Fruit fly (Drosophila melanogaster) whole organism, embryonic: Measurements from ENCODE around the gene Kyat.
A peak's percentile ranks its signal among the peaks of the same experiment; 100 is the strongest.

Experiments used
- ATbp ChIP-seq: fragments of 200-800 bp; sonication (Bioruptor generic); optimal IDR thresholded peaks from 2 replicates; lab custom pipeline; 2017; ENCODE audit warnings: missing biosample characterization, mild to moderate bottlenecking, missing genetic modification characterization, missing genetic modification reagents
- Adf1 ChIP-seq: fragments of 200-800 bp; sonication (Bioruptor generic); IDR thresholded peaks from 2 replicates; pipeline ENCODE4 v1.3.6; 2022; ENCODE audit warnings: missing biosample characterization, missing genetic modification characterization
- Asciz ChIP-seq: fragments of 200-800 bp; sonication (Bioruptor generic); optimal IDR thresholded peaks from 2 replicates; lab custom pipeline; 2017; ENCODE audit warnings: missing biosample characterization, mild to moderate bottlenecking, missing genetic modification characterization, missing genetic modification reagents
- B-H1 ChIP-seq: fragments of 200-800 bp; sonication (Bioruptor generic); IDR thresholded peaks from 3 replicates; pipeline ENCODE4 v1.3.6; 2022; ENCODE audit warnings: missing biosample characterization, missing genetic modification characterization
- C15 ChIP-seq: fragments of 200-800 bp; sonication (Bioruptor generic); IDR thresholded peaks from 3 replicates; pipeline ENCODE4 v1.3.6; 2022; ENCODE audit warnings: missing biosample characterization, missing genetic modification characterization
- CG10431 ChIP-seq: fragments of 200-800 bp; sonication (Bioruptor generic); optimal IDR thresholded peaks from 3 replicates; lab custom pipeline; 2018; ENCODE audit warnings: missing biosample characterization, mild to moderate bottlenecking, missing genetic modification characterization
- CG11093 ChIP-seq: fragments of 200-800 bp; sonication (Bioruptor generic); IDR thresholded peaks from 3 replicates; pipeline ENCODE4 v1.3.6; 2022; ENCODE audit warnings: missing biosample characterization, missing genetic modification characterization
- CG14667 ChIP-seq: fragments of 200-800 bp; sonication (Bioruptor generic); IDR thresholded peaks from 2 replicates; pipeline ENCODE4 v1.3.6; 2022; ENCODE audit warnings: missing biosample characterization, missing genetic modification characterization
- CG14710 ChIP-seq: fragments of 200-800 bp; sonication (Bioruptor generic); optimal IDR thresholded peaks from 3 replicates; lab custom pipeline; 2019; ENCODE audit warnings: missing biosample characterization, mild to moderate bottlenecking, missing genetic modification characterization, moderate library complexity
- CG15269 ChIP-seq: fragments of 200-800 bp; sonication (Bioruptor generic); optimal IDR thresholded peaks from 2 replicates; lab custom pipeline; 2018; ENCODE audit warnings: missing biosample characterization, mild to moderate bottlenecking, missing genetic modification characterization, moderate library complexity
- CG15696 ChIP-seq: fragments of 200-800 bp; sonication (Bioruptor generic); optimal IDR thresholded peaks from 2 replicates; lab custom pipeline; 2019; ENCODE audit warnings: missing biosample characterization, mild to moderate bottlenecking, missing genetic modification characterization, moderate library complexity
- CG3065 ChIP-seq: fragments of 200-800 bp; sonication (Bioruptor generic); optimal IDR thresholded peaks from 2 replicates; lab custom pipeline; 2016; ENCODE audit warnings: missing biosample characterization, missing genetic modification characterization
- CG31441 ChIP-seq: fragments of 200-800 bp; sonication (Bioruptor generic); IDR thresholded peaks from 2 replicates; pipeline ENCODE4 v1.3.6; 2022; ENCODE audit warnings: missing biosample characterization, missing genetic modification characterization
- CG3838 ChIP-seq: fragments of 200-800 bp; sonication (Bioruptor generic); optimal IDR thresholded peaks from 3 replicates; lab custom pipeline; 2016; ENCODE audit warnings: missing biosample characterization, missing genetic modification characterization
- CG4360 ChIP-seq: fragments of 200-800 bp; sonication (Bioruptor generic); IDR thresholded peaks from 2 replicates; pipeline ENCODE4 v1.3.6; 2022; ENCODE audit warnings: missing biosample characterization, missing genetic modification characterization
- CG4617 ChIP-seq: fragments of 200-800 bp; sonication (Bioruptor generic); optimal IDR thresholded peaks from 3 replicates; lab custom pipeline; 2016; ENCODE audit warnings: missing biosample characterization, missing genetic modification characterization, borderline replicate concordance
- CG4707 ChIP-seq: fragments of 200-800 bp; sonication (Bioruptor generic); optimal IDR thresholded peaks from 2 replicates; lab custom pipeline; 2018; ENCODE audit warnings: missing biosample characterization, mild to moderate bottlenecking, missing genetic modification characterization, moderate library complexity
- CG5180 ChIP-seq: fragments of 200-800 bp; sonication (Bioruptor generic); optimal IDR thresholded peaks from 3 replicates; lab custom pipeline; 2017; ENCODE audit warnings: missing biosample characterization, missing genetic modification characterization, mild to moderate bottlenecking, moderate library complexity, missing genetic modification reagents
- CG6654 ChIP-seq: fragments of 200-800 bp; sonication (Bioruptor generic); optimal IDR thresholded peaks from 2 replicates; lab custom pipeline; 2017; ENCODE audit warnings: missing biosample characterization, mild to moderate bottlenecking, missing genetic modification characterization
- CG7357 ChIP-seq: fragments of 200-800 bp; sonication (Bioruptor generic); IDR thresholded peaks from 3 replicates; pipeline ENCODE4 v1.3.6; 2022; ENCODE audit warnings: missing biosample characterization, missing genetic modification characterization
- CG7372 ChIP-seq: fragments of 200-800 bp; sonication (Bioruptor generic); IDR thresholded peaks from 2 replicates; pipeline ENCODE4 v1.3.6; 2022; ENCODE audit warnings: missing biosample characterization, missing genetic modification characterization
- CG7987 ChIP-seq: fragments of 200-800 bp; sonication (Bioruptor generic); optimal IDR thresholded peaks from 2 replicates; lab custom pipeline; 2018; ENCODE audit warnings: missing biosample characterization, mild to moderate bottlenecking, missing genetic modification characterization, moderate library complexity
- CG9727 ChIP-seq: fragments of 200-800 bp; sonication (Bioruptor generic); optimal IDR thresholded peaks from 3 replicates; lab custom pipeline; 2017; ENCODE audit warnings: missing biosample characterization, mild to moderate bottlenecking, missing genetic modification characterization
- Ets97D ChIP-seq: fragments of 200-800 bp; sonication (Bioruptor generic); optimal IDR thresholded peaks from 3 replicates; lab custom pipeline; 2016; ENCODE audit warnings: missing biosample characterization, missing genetic modification characterization
- H15 ChIP-seq: fragments of 200-800 bp; sonication (Bioruptor generic); IDR thresholded peaks from 3 replicates; pipeline ENCODE4 v1.3.6; 2022; ENCODE audit warnings: missing biosample characterization, missing genetic modification characterization
- Hr39 ChIP-seq: fragments of >200 bp; optimal IDR thresholded peaks from 2 replicates; lab custom pipeline; 2017
- Jarid2 ChIP-seq: fragments of 200-800 bp; sonication (Bioruptor generic); optimal IDR thresholded peaks from 3 replicates; lab custom pipeline; 2017; ENCODE audit warnings: mild to moderate bottlenecking, missing biosample characterization, missing genetic modification reagents, missing genetic modification characterization
- MBD-R2 ChIP-seq: fragments of 200-800 bp; sonication (Bioruptor generic); IDR thresholded peaks from 2 replicates; pipeline ENCODE4 v1.3.6; 2022; ENCODE audit warnings: missing biosample characterization, missing genetic modification characterization
- Med ChIP-seq: fragments of 200-800 bp; sonication (Bioruptor generic); peaks from one replicate; lab custom pipeline; 2016; ENCODE audit warnings: missing biosample characterization, missing genetic modification characterization, mild to moderate bottlenecking, inconsistent platforms, moderate library complexity
- Opbp ChIP-seq: fragments of 200-800 bp; sonication (Bioruptor generic); IDR thresholded peaks from 3 replicates; pipeline ENCODE4 v1.3.6; 2022; ENCODE audit warnings: missing biosample characterization, missing genetic modification characterization; ENCODE audit not compliant: partially characterized antibody
- Ptx1 ChIP-seq: fragments of 200-800 bp; sonication (Bioruptor generic); IDR thresholded peaks from 2 replicates; pipeline ENCODE4 v1.3.6; 2022; ENCODE audit warnings: missing biosample characterization, missing genetic modification characterization
- az2 ChIP-seq: fragments of 200-800 bp; sonication (Bioruptor generic); optimal IDR thresholded peaks from 3 replicates; lab custom pipeline; 2016; ENCODE audit warnings: missing biosample characterization, missing genetic modification characterization
- chinmo ChIP-seq: fragments of 200-800 bp; sonication (Bioruptor generic); IDR thresholded peaks from 4 replicates; pipeline ENCODE4 v1.3.6; 2022; ENCODE audit warnings: missing biosample characterization, missing genetic modification characterization; ENCODE audit not compliant: partially characterized antibody
- corto ChIP-seq: fragments of 200-800 bp; sonication (Bioruptor generic); optimal IDR thresholded peaks from 2 replicates; lab custom pipeline; 2016; ENCODE audit warnings: missing biosample characterization, mild to moderate bottlenecking, missing genetic modification characterization, moderate library complexity
- dimm ChIP-seq: fragments of 200-800 bp; sonication (Bioruptor generic); IDR thresholded peaks from 2 replicates; pipeline ENCODE4 v1.3.6; 2022; ENCODE audit warnings: missing biosample characterization, missing genetic modification characterization
- dpn ChIP-seq, 2 experiments: fragments of 200-800 bp; sonication (Bioruptor generic); optimal IDR thresholded peaks; 3 replicates each; lab custom pipeline; 2016; ENCODE audit warnings: missing biosample characterization in 2 of 2, missing genetic modification characterization in 2 of 2
- exex ChIP-seq: fragments of 200-800 bp; sonication (Bioruptor generic); optimal IDR thresholded peaks from 4 replicates; lab custom pipeline; 2018; ENCODE audit warnings: missing biosample characterization, mild to moderate bottlenecking, missing genetic modification characterization, moderate library complexity
- kni ChIP-seq: fragments of 200-800 bp; sonication (Bioruptor generic); optimal IDR thresholded peaks from 3 replicates; lab custom pipeline; 2017; ENCODE audit warnings: mild to moderate bottlenecking, missing biosample characterization, missing genetic modification reagents, missing genetic modification characterization
- lmd ChIP-seq: fragments of 200-800 bp; sonication (Bioruptor generic); IDR thresholded peaks from 2 replicates; pipeline ENCODE4 v1.3.6; 2022; ENCODE audit warnings: missing biosample characterization, missing genetic modification characterization
- maf-S ChIP-seq: fragments of 200-800 bp; sonication (Bioruptor generic); optimal IDR thresholded peaks from 2 replicates; lab custom pipeline; 2016; ENCODE audit warnings: missing biosample characterization, missing genetic modification characterization
- onecut ChIP-seq: fragments of 200-800 bp; sonication (Bioruptor generic); IDR thresholded peaks from 2 replicates; pipeline ENCODE4 v1.3.6; 2022; ENCODE audit warnings: missing biosample characterization, missing genetic modification characterization
- otp ChIP-seq: fragments of 200-800 bp; sonication (Bioruptor generic); IDR thresholded peaks from 3 replicates; pipeline ENCODE4, ENCODE4 v1.3.6; 2022; ENCODE audit warnings: missing biosample characterization, missing genetic modification characterization
- prd ChIP-seq, 3 experiments: fragments of >200 bp in 2 of 3; fragments of 200-800 bp in 1 of 3; sonication (Bioruptor generic) in 1 of 3; optimal IDR thresholded peaks in 2 of 3; IDR thresholded peaks in 1 of 3; 2 replicates in 2 of 3; 3 replicates in 1 of 3; pipeline versions ENCODE4 v1.3.6 to Lab custom; 2017 to 2022; ENCODE audit warnings: missing biosample characterization in 1 of 3, missing genetic modification characterization in 1 of 3
- salm ChIP-seq: fragments of 200-800 bp; sonication (Bioruptor generic); optimal IDR thresholded peaks from 2 replicates; lab custom pipeline; 2018; ENCODE audit warnings: missing biosample characterization, mild to moderate bottlenecking, missing genetic modification characterization
- schlank ChIP-seq: fragments of 200-800 bp; sonication (Bioruptor generic); optimal IDR thresholded peaks from 2 replicates; lab custom pipeline; 2018; ENCODE audit warnings: missing biosample characterization, mild to moderate bottlenecking, missing genetic modification characterization
- sob ChIP-seq: fragments of 200-800 bp; sonication (Bioruptor generic); IDR thresholded peaks from 2 replicates; pipeline ENCODE4 v1.3.6; 2022; ENCODE audit warnings: missing biosample characterization, missing genetic modification characterization
- sqz ChIP-seq: fragments of 200-800 bp; sonication (Bioruptor generic); optimal IDR thresholded peaks from 3 replicates; lab custom pipeline; 2018; ENCODE audit warnings: missing biosample characterization, mild to moderate bottlenecking, missing genetic modification characterization
- tap ChIP-seq: fragments of 200-800 bp; optimal IDR thresholded peaks from 3 replicates; lab custom pipeline; 2019; ENCODE audit warnings: missing biosample characterization, mild to moderate bottlenecking, missing genetic modification characterization, moderate library complexity
- vvl ChIP-seq: fragments of 200-800 bp; sonication (Bioruptor generic); IDR thresholded peaks from 2 replicates; pipeline ENCODE4 v1.3.6; 2022; ENCODE audit warnings: missing biosample characterization, missing genetic modification characterization
- zfh1 ChIP-seq: fragments of 200-800 bp; sonication (Bioruptor generic); IDR thresholded peaks from 3 replicates; pipeline ENCODE4 v1.3.6; 2022; ENCODE audit warnings: missing biosample characterization, missing genetic modification characterization

Kyat gene

DNA sequence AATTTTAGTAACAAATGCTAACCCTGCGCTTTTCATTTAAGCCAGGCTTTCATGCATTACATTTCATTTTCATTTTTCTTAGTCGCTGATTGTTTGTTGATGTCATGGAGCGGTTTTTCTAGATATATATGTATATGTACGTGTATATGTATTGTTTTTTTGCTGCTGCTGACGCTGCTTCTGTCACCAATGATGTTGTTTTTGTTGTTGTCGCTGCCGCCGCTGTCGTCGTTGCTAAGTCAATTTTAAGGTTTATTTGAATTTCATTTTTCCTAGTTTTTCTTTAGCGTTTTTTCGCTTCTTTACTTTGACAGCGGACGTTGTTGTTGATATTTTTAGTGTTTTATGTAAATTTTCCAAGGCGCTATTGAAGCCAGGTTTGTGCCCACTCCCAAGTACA, 47.8 kb upstream of the Kyat start:
- TF ChIP-seq Asciz (GFP tag; lab: Kevin White, UChicago) (no peak), otp (GFP tag; lab: Robert Waterston, UW) (no peak), CG7987 (GFP tag; lab: Kevin White, UChicago) (no peak), sqz (GFP tag; lab: Kevin White, UChicago) (peak; percentile 18), CG15696 (tag; lab: Kevin White, UChicago) (no peak), chinmo (GFP tag; lab: Robert Waterston, UW) (0 out of 4 replicates have a peak, but pooled peaks have one; percentile 47), MBD-R2 (GFP tag; lab: Robert Waterston, UW) (no peak), Jarid2 (GFP tag; lab: Kevin White, UChicago) (no peak), Med (peak; percentile 5), Adf1 (GFP tag; lab: Robert Waterston, UW) (peak; percentile 50), kni (peak; percentile 11), exex (tag; lab: Kevin White, UChicago) (no peak), B-H1 (GFP tag; lab: Robert Waterston, UW) (0 out of 3 replicates have a peak, but pooled peaks have one; percentile 4), ATbp (peak; percentile 11), CG10431 (no peak), CG31441 (GFP tag; lab: Robert Waterston, UW) (no peak), CG15269 (tag; lab: Kevin White, UChicago) (no peak), CG4360 (GFP tag; lab: Robert Waterston, UW) (peak; percentile 60), vvl (GFP tag; lab: Robert Waterston, UW) (0 out of 2 replicates have a peak, but pooled peaks have one; percentile 74)

dm6 chr3R:11869675-11870074, 47.4 kb upstream of the Kyat start:
- TF ChIP-seq lmd (GFP tag; lab: Robert Waterston, UW): no peak; the same call in none of the 2 replicates
- TF ChIP-seq CG7372 (GFP tag; lab: Robert Waterston, UW): no peak
- TF ChIP-seq schlank (tag; lab: Kevin White, UChicago): no peak
- peak; percentile 21 for TF ChIP-seq CG9727 (GFP tag; lab: Kevin White, UChicago)
- TF ChIP-seq prd (optimal IDR thresholded peaks at IDR 0.05; lab: Kevin White, UChicago): no peak
- TF ChIP-seq prd (GFP tag; IDR thresholded peaks at IDR 0.05; lab: Robert Waterston, UW): peak; percentile 68
- TF ChIP-seq CG4360 (GFP tag; lab: Robert Waterston, UW): no peak
- TF ChIP-seq Hr39 (lab: Kevin White, UChicago): no peak
- TF ChIP-seq zfh1: peak; percentile 62; the same call in 2 of the 3 replicates
- peak; percentile 24; the same call in 1 of the 2 replicates for TF ChIP-seq onecut (GFP tag; lab: Robert Waterston, UW)
- TF ChIP-seq CG3838 (GFP tag; lab: Kevin White, UChicago): no peak
- TF ChIP-seq CG6654 (GFP tag; lab: Kevin White, UChicago): peak; percentile 51
- peak; percentile 42; the same call in 1 of the 3 replicates for TF ChIP-seq H15
- no peak for TF ChIP-seq CG4707 (GFP tag; lab: Kevin White, UChicago)
- TF ChIP-seq dpn (GFP tag; optimal IDR thresholded peaks at IDR 0.05; lab: Kevin White, UChicago): no peak
- peak; percentile 59 for TF ChIP-seq Ptx1 (GFP tag; lab: Robert Waterston, UW)
- no peak for TF ChIP-seq maf-S
- 0 out of 3 replicates have a peak, but pooled peaks have one; percentile 39 for TF ChIP-seq CG11093 (GFP tag; lab: Robert Waterston, UW)
- TF ChIP-seq CG14710 (tag; lab: Kevin White, UChicago): peak; percentile 32
- TF ChIP-seq corto (GFP tag; lab: Kevin White, UChicago): no peak
- TF ChIP-seq Opbp: no peak
- peak; percentile 31; the same call in 1 of the 3 replicates for TF ChIP-seq C15
- TF ChIP-seq sob (GFP tag; lab: Robert Waterston, UW): peak; percentile 48
- no peak for TF ChIP-seq tap (tag; lab: Kevin White, UChicago)
- no peak for TF ChIP-seq CG4617
- TF ChIP-seq CG7357 (GFP tag; lab: Robert Waterston, UW): 0 out of 3 replicates have a peak, but pooled peaks have one; percentile 11
- TF ChIP-seq salm: no peak
- TF ChIP-seq CG5180 (GFP tag; lab: Kevin White, UChicago): peak; percentile 99
- no peak for TF ChIP-seq az2
- TF ChIP-seq CG3065 (GFP tag; lab: Kevin White, UChicago): no peak
- peak; percentile 32; the same call in 1 of the 2 replicates for TF ChIP-seq CG14667 (GFP tag; lab: Robert Waterston, UW)
- no peak for TF ChIP-seq Ets97D (GFP tag; lab: Kevin White, UChicago)
- TF ChIP-seq dimm (GFP tag; lab: Robert Waterston, UW): no peak
